Fruit fly (Drosophila melanogaster): ENCODE data around the gene Pglym78.

DNA sequence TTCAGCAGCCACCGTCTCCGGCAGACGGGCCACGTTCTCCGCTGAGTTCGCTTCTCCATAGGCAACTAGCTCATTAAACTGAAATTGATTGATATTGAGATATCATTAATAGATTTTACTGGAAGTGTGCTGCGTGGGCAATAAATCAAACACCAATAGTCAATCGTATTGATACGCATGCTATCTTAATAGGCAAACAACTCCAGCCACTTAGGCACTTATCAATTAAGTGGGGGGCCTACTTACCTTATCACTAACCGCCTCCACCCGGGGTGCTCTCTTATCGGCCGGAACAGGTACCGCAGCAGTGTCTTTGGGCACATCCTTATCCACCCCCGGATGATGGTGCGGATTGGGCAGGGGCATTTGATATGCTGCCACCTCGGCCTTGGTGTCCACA, 36.3 kb upstream of the Pglym78 start:
- TF ChIP-seq CG6689 (GFP tag; IDR thresholded peaks at IDR 0.05) = no peak
- TF ChIP-seq gcm (GFP tag; optimal IDR thresholded peaks at IDR 0.05) = no peak
- no peak for TF ChIP-seq CG15601 (tag; optimal IDR thresholded peaks at IDR 0.05)
- TF ChIP-seq CG13424 (tag; optimal IDR thresholded peaks at IDR 0.05) = no peak
- no peak for TF ChIP-seq caup (GFP tag; optimal IDR thresholded peaks at IDR 0.05; ENCODE audit: severe bottlenecking)
- TF ChIP-seq CG14014 (GFP tag; IDR thresholded peaks at IDR 0.05) = no peak

Data from whole organism, embryonic.